Worm (Caenorhabditis elegans) whole organism, late embryonic: ENCODE measurements around the gene F17A9.4.

ENCODE experiments used
- ama-1 ChIP-seq: fragments of 150-350 bp; optimal IDR thresholded peaks from 2 replicates; lab custom pipeline; 2014
- ceh-19 ChIP-seq: fragments of 200-800 bp; sonication (Bioruptor generic); optimal IDR thresholded peaks from 2 replicates; lab custom pipeline; 2018; ENCODE audit warnings: mild to moderate bottlenecking, missing genetic modification characterization, missing compliant biosample characterization
- dmd-4 ChIP-seq: sonication (generic microtip); optimal IDR thresholded peaks from 2 replicates; lab custom pipeline; 2016; ENCODE audit warnings: borderline replicate concordance, missing genetic modification characterization, missing compliant biosample characterization
- hlh-30 ChIP-seq: sonication (generic microtip); optimal IDR thresholded peaks from 2 replicates; lab custom pipeline; 2017; ENCODE audit warnings: antibody characterized with exemption, missing genetic modification characterization, missing compliant biosample characterization; ENCODE audit not compliant: insufficient read depth
- npax-4 ChIP-seq: sonication (generic microtip); optimal IDR thresholded peaks from 2 replicates; lab custom pipeline; 2016; ENCODE audit warnings: missing genetic modification characterization, missing compliant biosample characterization
- pha-4 ChIP-seq: fragments of 150-350 bp; optimal IDR thresholded peaks from 2 replicates; lab custom pipeline; 2018; ENCODE audit warnings: missing biosample characterization, missing genetic modification reagents, missing genetic modification characterization
- tbx-2 ChIP-seq: sonication (generic microtip); optimal IDR thresholded peaks from 2 replicates; lab custom pipeline; 2016; ENCODE audit warnings: missing genetic modification characterization, missing compliant biosample characterization
- ttx-3 ChIP-seq: sonication (generic microtip); optimal IDR thresholded peaks from 2 replicates; lab custom pipeline; 2016; ENCODE audit warnings: missing genetic modification reagents, missing genetic modification characterization, missing compliant biosample characterization

- no peak for TF ChIP-seq pha-4 (tag; lab: Kevin White, UChicago)
- TF ChIP-seq ceh-19 (GFP tag; lab: Kevin White, UChicago) = no peak
- no peak for TF ChIP-seq npax-4 (tag; lab: Kevin White, UChicago)
- peak; percentile 75 for TF ChIP-seq hlh-30 (tag; lab: Kevin White, UChicago)
- no peak for TF ChIP-seq dmd-4 (tag; lab: Kevin White, UChicago)
- no peak for TF ChIP-seq ttx-3 (tag; lab: Kevin White, UChicago)
- TF ChIP-seq ama-1 = peak; percentile 16
- peak; percentile 65 for TF ChIP-seq tbx-2
Observed at ce11 chrV:6100492-6101004, 9.9 kb downstream of the F17A9.4 start, which contains the start of gene crt-1.
